Worm (Caenorhabditis elegans): ENCODE data around the gene C33H5.1.

C33H5.1 gene

ce11 chrIV:7836491-7836890, 27.8 kb downstream of the C33H5.1 start:
- TF ChIP-seq ztf-25 (GFP tag; IDR thresholded peaks at IDR 0.05) (no peak), snpc-4 (GFP tag; optimal IDR thresholded peaks at IDR 0.05) (no peak), snpc-4 (tag; optimal IDR thresholded peaks at IDR 0.05) (no peak), pbrm-1 (GFP tag; IDR thresholded peaks at IDR 0.05) (no peak), xnd-1 (tag; optimal IDR thresholded peaks at IDR 0.05) (no peak), F33H1.4 (GFP tag; IDR thresholded peaks at IDR 0.05) (no peak), B0336.3 (GFP tag; IDR thresholded peaks at IDR 0.05) (no peak), K11D2.4 (GFP tag; IDR thresholded peaks at IDR 0.05) (no peak), ztf-6 (GFP tag; IDR thresholded peaks at IDR 0.05) (no peak), nhr-120 (GFP tag; IDR thresholded peaks at IDR 0.05) (no peak), T26A5.8 (tag; optimal IDR thresholded peaks at IDR 0.05) (no peak), fkh-3 (tag; optimal IDR thresholded peaks at IDR 0.05) (no peak), dox-1 (GFP tag; IDR thresholded peaks at IDR 0.05) (no peak)

- TF ChIP-seq ztf-6 (GFP tag; IDR thresholded peaks at IDR 0.05) (no peak), unc-130 (GFP tag; optimal IDR thresholded peaks at IDR 0.05) (no peak), attf-6 (GFP tag; IDR thresholded peaks at IDR 0.05) (no peak)
Measured at ce11 chrIV:7838426-7838825, 29.7 kb downstream of the C33H5.1 start, which contains the start of gene C06A6.7. TSS of gene C06A6.7 (minus strand) at chrIV:7838526.

- no peak for TF ChIP-seq lin-54 (GFP tag; optimal IDR thresholded peaks at IDR 0.05)
- TF ChIP-seq lsy-27 (tag; optimal IDR thresholded peaks at IDR 0.05; ENCODE audit: borderline replicate concordance, insufficient read depth) = no peak
- no peak for TF ChIP-seq hsf-1 (GFP tag; IDR thresholded peaks at IDR 0.05)
- no peak for TF ChIP-seq efl-1 (GFP tag; optimal IDR thresholded peaks at IDR 0.05)
- TF ChIP-seq lin-35 (GFP tag; optimal IDR thresholded peaks at IDR 0.05) = no peak
- TF ChIP-seq xnd-1 (tag; optimal IDR thresholded peaks at IDR 0.05) = no peak
- TF ChIP-seq nhr-179 (tag; optimal IDR thresholded peaks at IDR 0.05) = no peak
- TF ChIP-seq lag-1 (GFP tag; IDR thresholded peaks at IDR 0.05) = no peak
- no peak for TF ChIP-seq fkh-3 (tag; optimal IDR thresholded peaks at IDR 0.05)
Measured at ce11 chrIV:7839923-7840322, 31.2 kb downstream of the C33H5.1 start.

ce11 chrIV:7841218-7841617, 32.5 kb downstream of the C33H5.1 start:
- TF ChIP-seq ets-4 (GFP tag; optimal IDR thresholded peaks at IDR 0.05) (peak; percentile 26), ceh-91 (GFP tag; IDR thresholded peaks at IDR 0.05) (no peak), let-607 (tag; optimal IDR thresholded peaks at IDR 0.05) (peak; percentile 49 to 65), lir-1 (GFP tag; conservative IDR thresholded peaks at IDR 0.05) (no peak), xnd-1 (tag; optimal IDR thresholded peaks at IDR 0.05) (no peak), attf-5 (GFP tag; optimal IDR thresholded peaks at IDR 0.05) (peak; percentile 17), nhr-80 (tag; optimal IDR thresholded peaks at IDR 0.05) (peak; percentile 94), unc-62 (GFP tag; optimal IDR thresholded peaks at IDR 0.05) (no peak)

ce11 chrIV:7844333-7844973, 35.7 kb downstream of the C33H5.1 start:
- TF ChIP-seq nhr-80 (tag; optimal IDR thresholded peaks at IDR 0.05) = peak; percentile 81
- peak; percentile 15 for TF ChIP-seq tbp1 (GFP tag; optimal IDR thresholded peaks at IDR 0.05)
- no peak for TF ChIP-seq aptf-2 (GFP tag; conservative IDR thresholded peaks at IDR 0.05)
- no peak for TF ChIP-seq F22D6.2 (tag; optimal IDR thresholded peaks at IDR 0.05)
- TF ChIP-seq snpc-3.4 (tag; optimal IDR thresholded peaks at IDR 0.05) = no peak
- no peak for TF ChIP-seq ceh-27 (GFP tag; optimal IDR thresholded peaks at IDR 0.05)
- no peak for TF ChIP-seq aptf-3 (GFP tag; IDR thresholded peaks at IDR 0.05)
- no peak for TF ChIP-seq madf-3 (GFP tag; IDR thresholded peaks at IDR 0.05)
- TF ChIP-seq unc-62 (GFP tag; optimal IDR thresholded peaks at IDR 0.05) = no peak
- no peak for TF ChIP-seq bed-1 (GFP tag; IDR thresholded peaks at IDR 0.05)
- no peak for TF ChIP-seq D2030.7 (GFP tag; IDR thresholded peaks at IDR 0.05)
- no peak for TF ChIP-seq K11D2.4 (GFP tag; IDR thresholded peaks at IDR 0.05)
- no peak for TF ChIP-seq repo-1 (tag; optimal IDR thresholded peaks at IDR 0.05)
- TF ChIP-seq lin-40 (tag; optimal IDR thresholded peaks at IDR 0.05) = peak; percentile 1
- no peak for TF ChIP-seq attf-5 (GFP tag; optimal IDR thresholded peaks at IDR 0.05)
